Worm (Caenorhabditis elegans) whole organism, early embryonic: ENCODE data around the gene T16H12.13.

Source experiments
- B0310.2 ChIP-seq: sonication (generic microtip); optimal IDR thresholded peaks from 2 replicates; lab custom pipeline; 2016; ENCODE audit warnings: mild to moderate bottlenecking, missing genetic modification characterization, missing compliant biosample characterization
- F13C5.2 ChIP-seq: sonication (generic microtip); optimal IDR thresholded peaks from 2 replicates; lab custom pipeline; 2017; ENCODE audit warnings: mild to moderate bottlenecking, missing genetic modification characterization, inconsistent platforms, missing compliant biosample characterization
- aly-1 ChIP-seq: sonication (generic microtip); optimal IDR thresholded peaks from 2 replicates; lab custom pipeline; 2016; ENCODE audit warnings: missing genetic modification characterization, missing compliant biosample characterization
- ama-1 ChIP-seq: fragments of 150-350 bp; optimal IDR thresholded peaks from 2 replicates; lab custom pipeline; 2014
- ceh-13 ChIP-seq: fragments of 200-800 bp; sonication (Bioruptor generic); optimal IDR thresholded peaks from 2 replicates; lab custom pipeline; 2018; ENCODE audit warnings: mild to moderate bottlenecking, missing genetic modification characterization, missing compliant biosample characterization
- ceh-36 ChIP-seq: sonication (generic microtip); optimal IDR thresholded peaks from 2 replicates; lab custom pipeline; 2016; ENCODE audit warnings: missing genetic modification characterization, inconsistent platforms, missing compliant biosample characterization
- ets-7 ChIP-seq: sonication (generic microtip); optimal IDR thresholded peaks from 2 replicates; lab custom pipeline; 2016; ENCODE audit warnings: missing genotype, missing genetic modification characterization, missing compliant biosample characterization
- flt-1 ChIP-seq: fragments of 200-800 bp; sonication (Bioruptor generic); IDR thresholded peaks from 2 replicates; pipeline ENCODE4 v1.3.6; 2022; ENCODE audit warnings: missing genetic modification characterization, missing compliant biosample characterization
- hmbx-1 ChIP-seq: sonication (generic microtip); optimal IDR thresholded peaks from 2 replicates; lab custom pipeline; 2016; ENCODE audit warnings: mild to moderate bottlenecking, missing genetic modification characterization, missing compliant biosample characterization
- hmg-4 ChIP-seq: fragments of 200-800 bp; sonication (Bioruptor generic); optimal IDR thresholded peaks from 2 replicates; lab custom pipeline; 2018; ENCODE audit warnings: mild to moderate bottlenecking, missing genetic modification characterization, missing compliant biosample characterization
- hnd-1 ChIP-seq: sonication (generic microtip); optimal IDR thresholded peaks from 2 replicates; lab custom pipeline; 2016; ENCODE audit warnings: missing genetic modification characterization, missing compliant biosample characterization
- pes-1 ChIP-seq: fragments of 200-800 bp; sonication (Bioruptor generic); IDR thresholded peaks from 2 replicates; pipeline ENCODE4 v1.3.6; 2022; ENCODE audit warnings: missing genetic modification reagents, missing genetic modification characterization, missing compliant biosample characterization
- scrt-1 ChIP-seq: fragments of 200-800 bp; sonication (Bioruptor generic); IDR thresholded peaks from 2 replicates; pipeline ENCODE4 v1.3.6; 2022; ENCODE audit warnings: missing genetic modification characterization, missing compliant biosample characterization
- sea-1 ChIP-seq: fragments of 200-800 bp; sonication (Bioruptor generic); conservative IDR thresholded peaks from 2 replicates; pipeline ENCODE4 v1.3.6; 2022; ENCODE audit warnings: missing genetic modification characterization, missing compliant biosample characterization
- tbx-11 ChIP-seq: fragments of 200-800 bp; sonication (Bioruptor generic); IDR thresholded peaks from 2 replicates; pipeline ENCODE4 v1.3.6; 2022; ENCODE audit warnings: missing genetic modification characterization, missing compliant biosample characterization
- tbx-37 ChIP-seq: fragments of 200-800 bp; sonication (Bioruptor generic); conservative IDR thresholded peaks from 2 replicates; pipeline ENCODE4 v1.3.6; 2022; ENCODE audit warnings: missing genetic modification reagents, missing genetic modification characterization, missing compliant biosample characterization
- tra-4 ChIP-seq: sonication (generic microtip); optimal IDR thresholded peaks from 2 replicates; lab custom pipeline; 2017; ENCODE audit warnings: missing genetic modification characterization, missing compliant biosample characterization

T16H12.13 gene

DNA sequence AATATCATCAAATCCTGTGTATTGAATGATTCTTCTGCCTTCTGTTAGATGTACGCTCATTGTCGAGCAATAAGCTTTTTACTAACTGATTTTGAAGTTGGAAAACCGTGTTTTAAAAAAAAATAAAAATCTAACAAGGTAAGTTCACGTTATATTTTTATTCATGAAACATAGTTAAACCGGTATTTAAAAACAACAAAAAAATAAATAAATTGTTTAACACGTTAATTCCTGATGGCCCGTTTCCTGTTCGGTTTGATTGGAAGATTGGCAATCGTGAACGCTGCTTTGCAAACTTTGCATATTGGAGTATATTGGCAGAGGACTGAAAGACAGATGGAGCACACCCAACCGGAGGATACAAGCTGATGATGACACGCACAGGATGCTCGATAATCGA is 33.6 kb downstream of the T16H12.13 start, which contains the start of gene ZK1128.3:
ZK1128.3 (minus strand) TSS at position 101 of the 400 bp plus-strand sequence.
- TF ChIP-seq flt-1 (no peak), ama-1 (lab: Kevin White, UChicago) (no peak), hmbx-1 (tag; lab: Kevin White, UChicago) (no peak), hmg-4 (no peak)

DNA sequence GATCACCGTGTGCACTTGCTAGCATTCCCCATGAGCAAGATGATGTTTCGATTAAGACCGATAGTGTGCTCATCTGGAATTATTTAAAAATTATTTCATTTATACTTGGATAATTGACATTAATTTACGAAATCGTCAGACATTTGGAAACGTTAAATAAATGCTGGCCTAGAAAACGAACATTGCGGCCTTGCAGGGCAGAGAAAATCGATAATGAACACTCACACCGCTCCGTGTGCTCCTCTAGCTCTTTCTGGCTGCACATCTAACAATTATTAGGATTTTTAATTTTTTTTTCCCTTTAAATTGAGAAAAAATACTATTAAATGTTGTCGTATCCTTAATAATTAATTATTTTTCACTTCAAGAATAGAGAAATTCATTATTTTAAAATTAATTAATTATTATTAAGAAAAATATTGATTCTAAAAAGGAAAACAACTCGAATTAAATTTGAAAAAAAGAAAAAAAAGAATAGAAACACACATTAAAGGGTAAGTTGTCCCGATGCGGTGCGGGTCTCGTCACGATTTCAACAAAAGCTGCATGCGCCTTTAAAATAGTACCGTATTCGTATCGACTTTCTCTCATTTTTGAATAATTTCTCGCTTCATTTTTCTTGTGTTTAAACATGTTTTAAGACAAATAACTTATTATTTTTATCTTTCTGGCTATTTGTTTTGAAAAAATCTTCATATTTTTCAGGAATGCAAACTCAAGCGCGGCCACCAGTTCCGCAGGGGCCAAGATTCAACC is 35.1 kb downstream of the T16H12.13 start, which contains the start of the genes gtf-2H3 and ham-3:
gtf-2H3 (minus strand) TSS at position 73 of the 756 bp plus-strand sequence.
ham-3 (plus strand) TSS at position 706 of the 756 bp plus-strand sequence.
- TF ChIP-seq ama-1 (lab: Kevin White, UChicago) = no peak
- 0 out of 2 replicates have a peak, but pooled peaks have one; percentile 48 for TF ChIP-seq pes-1

- TF ChIP-seq flt-1 (no peak; the same call in 1 of the 2 replicates), hnd-1 (no peak), ets-7 (tag; lab: Kevin White, UChicago) (no peak), hmbx-1 (tag; lab: Kevin White, UChicago) (no peak), pes-1 (peak; percentile 83), scrt-1 (GFP tag; lab: Robert Waterston, UW) (peak; percentile 72), sea-1 (GFP tag; lab: Robert Waterston, UW) (peak; percentile 79), tbx-37 (GFP tag; lab: Robert Waterston, UW) (peak; percentile 59), hmg-4 (no peak), tbx-11 (GFP tag; lab: Robert Waterston, UW) (peak; percentile 41; the same call in 1 of the 2 replicates)
Measured at ce11 chrIII:10123586-10124233, 38.5 kb downstream of the T16H12.13 start, which contains the start of gene ttll-4. ttll-4 (plus strand) TSS chrIII:10124183.

- TF ChIP-seq ama-1 (lab: Kevin White, UChicago) (no peak), aly-1 (tag; lab: Kevin White, UChicago) (no peak), tra-4 (tag; lab: Kevin White, UChicago) (no peak), hmbx-1 (tag; lab: Kevin White, UChicago) (no peak), B0310.2 (tag; lab: Kevin White, UChicago) (no peak), flt-1 (no peak), F13C5.2 (tag; lab: Kevin White, UChicago) (no peak), hnd-1 (no peak), pes-1 (no peak), tbx-37 (GFP tag; lab: Robert Waterston, UW) (no peak), sea-1 (GFP tag; lab: Robert Waterston, UW) (no peak), tbx-11 (GFP tag; lab: Robert Waterston, UW) (no peak), ceh-36 (no peak), hmg-4 (no peak), scrt-1 (GFP tag; lab: Robert Waterston, UW) (no peak), ets-7 (tag; lab: Kevin White, UChicago) (no peak), ceh-13 (GFP tag; lab: Kevin White, UChicago) (no peak)
Measured at ce11 chrIII:10126375-10126774, 41.2 kb downstream of the T16H12.13 start.

DNA sequence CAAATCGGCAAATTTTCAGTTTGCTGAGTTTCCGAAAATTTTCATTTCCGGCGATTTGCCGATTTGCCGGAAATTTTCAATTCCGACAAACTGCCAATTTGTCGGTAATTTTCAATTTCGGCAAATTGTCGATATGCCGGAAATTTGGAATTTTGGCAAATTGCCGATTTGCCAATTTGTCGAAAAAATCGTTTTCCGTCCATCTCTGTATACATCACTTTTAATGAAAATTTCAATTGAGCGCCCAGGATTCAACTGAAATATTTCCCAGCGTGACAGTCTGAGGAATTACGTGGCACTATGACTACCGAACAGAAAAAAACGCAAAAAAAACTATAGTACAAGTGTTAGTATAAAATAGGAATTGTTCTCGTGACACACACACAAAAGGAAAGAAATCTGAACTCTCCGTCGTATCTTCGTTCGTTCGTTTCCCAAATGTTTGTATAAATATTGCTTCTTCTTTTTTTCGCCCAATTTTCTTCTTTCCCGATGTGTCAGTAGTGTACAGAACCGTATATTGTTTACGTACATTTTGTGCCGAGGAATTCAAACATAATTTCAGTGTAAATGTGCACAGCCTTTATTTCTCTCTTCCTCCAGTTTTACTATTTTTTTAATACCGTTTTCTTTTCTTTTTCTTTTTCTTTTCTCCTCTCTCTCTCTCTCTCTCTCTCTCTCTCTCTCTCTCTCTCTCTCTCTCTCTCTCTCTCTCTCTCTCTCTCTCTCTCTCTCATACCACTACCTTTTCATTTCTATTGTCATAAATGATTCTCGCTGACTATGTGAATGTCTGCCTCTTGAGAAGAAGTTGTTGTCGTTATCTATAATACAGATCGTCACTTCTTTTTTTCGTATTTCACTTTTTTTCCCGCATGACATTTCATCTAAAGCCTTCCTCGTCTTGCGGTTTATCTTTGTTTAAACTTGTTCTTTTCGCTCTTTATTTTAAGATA is 47.6 kb downstream of the T16H12.13 start:
- no peak for TF ChIP-seq hnd-1
- no peak for TF ChIP-seq ceh-36
- no peak for TF ChIP-seq aly-1 (tag; lab: Kevin White, UChicago)
- no peak for TF ChIP-seq scrt-1 (GFP tag; lab: Robert Waterston, UW)
- no peak for TF ChIP-seq ceh-13 (GFP tag; lab: Kevin White, UChicago)
- TF ChIP-seq tbx-37 (GFP tag; lab: Robert Waterston, UW) = no peak
- no peak for TF ChIP-seq ets-7 (tag; lab: Kevin White, UChicago)
- no peak for TF ChIP-seq flt-1
- TF ChIP-seq B0310.2 (tag; lab: Kevin White, UChicago) = no peak
- no peak for TF ChIP-seq tra-4 (tag; lab: Kevin White, UChicago)
- no peak for TF ChIP-seq sea-1 (GFP tag; lab: Robert Waterston, UW)
- TF ChIP-seq hmg-4 = no peak
- no peak for TF ChIP-seq hmbx-1 (tag; lab: Kevin White, UChicago)
- TF ChIP-seq pes-1 = no peak
- no peak for TF ChIP-seq F13C5.2 (tag; lab: Kevin White, UChicago)
- TF ChIP-seq tbx-11 (GFP tag; lab: Robert Waterston, UW) = no peak
- no peak for TF ChIP-seq ama-1 (lab: Kevin White, UChicago)

DNA sequence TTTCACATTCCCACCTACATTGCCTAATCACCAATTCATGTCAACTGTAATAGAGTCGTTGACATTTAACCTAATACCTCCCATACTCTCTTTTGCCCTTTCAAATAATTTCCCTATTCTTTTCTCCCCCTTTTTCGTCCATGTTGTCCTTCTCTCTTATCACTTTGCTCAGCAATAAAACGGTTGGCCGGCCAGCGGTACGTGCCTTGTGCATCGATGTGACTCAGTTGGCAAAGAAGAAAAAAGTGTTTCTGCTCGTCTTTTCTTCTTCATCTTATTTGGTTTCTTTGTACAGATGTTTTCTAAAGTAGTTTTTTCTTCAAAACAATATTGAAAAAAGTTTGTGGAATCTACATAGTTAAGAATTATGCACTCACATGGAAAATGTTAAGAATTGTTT is 49.3 kb downstream of the T16H12.13 start:
- TF ChIP-seq hmbx-1 (tag; lab: Kevin White, UChicago) = no peak
- no peak for TF ChIP-seq tra-4 (tag; lab: Kevin White, UChicago)
- no peak for TF ChIP-seq F13C5.2 (tag; lab: Kevin White, UChicago)
- TF ChIP-seq ceh-13 (GFP tag; lab: Kevin White, UChicago) = no peak
- no peak for TF ChIP-seq B0310.2 (tag; lab: Kevin White, UChicago)
- no peak for TF ChIP-seq tbx-11 (GFP tag; lab: Robert Waterston, UW)
- no peak for TF ChIP-seq sea-1 (GFP tag; lab: Robert Waterston, UW)
- TF ChIP-seq ceh-36 = no peak
- no peak for TF ChIP-seq tbx-37 (GFP tag; lab: Robert Waterston, UW)
- no peak for TF ChIP-seq hmg-4
- no peak for TF ChIP-seq scrt-1 (GFP tag; lab: Robert Waterston, UW)
- no peak for TF ChIP-seq ama-1 (lab: Kevin White, UChicago)
- TF ChIP-seq pes-1 = no peak
- no peak for TF ChIP-seq hnd-1
- no peak for TF ChIP-seq ets-7 (tag; lab: Kevin White, UChicago)
- no peak for TF ChIP-seq aly-1 (tag; lab: Kevin White, UChicago)
